Worm (Caenorhabditis elegans): Measurements from ENCODE around the gene C25G4.2.
A peak's percentile ranks its signal among the peaks of the same experiment; 100 is the strongest.

- TF ChIP-seq cog-1 (tag; optimal IDR thresholded peaks at IDR 0.05) (peak; percentile 47), ref-1 (GFP tag; conservative IDR thresholded peaks at IDR 0.05) (no peak)
Observed at ce11 chrIV:12404137-12404536, 39.7 kb downstream of the C25G4.2 start, which contains the start of gene gex-3.
